Fruit fly (Drosophila melanogaster) whole organism: ENCODE data around the gene CG13064.

Experiments
- CG8478 ChIP-seq: fragments of >200 bp; optimal IDR thresholded peaks from 2 replicates; lab custom pipeline; 2018; ENCODE audit warnings: inconsistent platforms
- EcR ChIP-seq, 2 experiments: fragments of >200 bp; optimal IDR thresholded peaks; 2 replicates each; lab custom pipeline; 2017; ENCODE audit warnings: missing biosample characterization in 2 of 2, missing genetic modification characterization in 2 of 2, missing genetic modification reagents in 2 of 2
- psq ChIP-seq: fragments of >200 bp; optimal IDR thresholded peaks from 2 replicates; lab custom pipeline; 2017
- usp ChIP-seq: fragments of >200 bp; optimal IDR thresholded peaks from 2 replicates; lab custom pipeline; 2017; ENCODE audit warnings: missing biosample characterization, missing genetic modification characterization, mixed read lengths

dm6 chr3L:16317724-16318123 lies 37.5 kb downstream of the CG13064 start, which contains the start of gene Nplp3:
- TF ChIP-seq psq (lab: Kevin White, UChicago) (no peak), usp (GFP tag; lab: Kevin White, UChicago) (no peak), EcR (GFP tag; optimal IDR thresholded peaks at IDR 0.05; lab: Kevin White, UChicago) (no peak), CG8478 (lab: Kevin White, UChicago) (no peak)
